Worm (Caenorhabditis elegans): ENCODE results near the gene gst-26.
A peak's percentile ranks its signal among the peaks of the same experiment; 100 is the strongest.

gst-26 gene

DNA sequence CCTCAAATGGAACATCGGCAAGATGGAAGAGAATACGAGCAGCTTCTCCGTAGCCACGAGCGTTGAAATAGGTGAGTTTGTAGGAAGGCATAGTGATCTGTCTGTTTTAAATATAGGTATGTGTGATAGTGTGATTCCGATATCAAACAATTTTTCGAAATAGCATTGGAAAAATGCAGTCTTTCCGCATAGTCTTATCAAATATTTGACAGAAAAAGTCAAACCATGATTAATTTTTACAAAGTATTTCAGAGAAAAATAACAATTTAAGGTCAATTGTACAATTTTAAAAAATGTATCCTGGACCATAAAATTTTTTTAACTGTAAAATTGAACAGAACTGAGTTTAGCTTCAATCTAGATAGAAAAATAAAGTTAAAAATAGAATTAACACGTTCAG, at the start of gene gst-26:
TSS of gene gst-26 (minus strand) at position 101 of the 400 bp plus-strand sequence.
- TF ChIP-seq him-1 (tag; optimal IDR thresholded peaks at IDR 0.05) (no peak), W03F9.2 (tag; optimal IDR thresholded peaks at IDR 0.05) (no peak), dao-5 (tag; optimal IDR thresholded peaks at IDR 0.05) (no peak)

DNA sequence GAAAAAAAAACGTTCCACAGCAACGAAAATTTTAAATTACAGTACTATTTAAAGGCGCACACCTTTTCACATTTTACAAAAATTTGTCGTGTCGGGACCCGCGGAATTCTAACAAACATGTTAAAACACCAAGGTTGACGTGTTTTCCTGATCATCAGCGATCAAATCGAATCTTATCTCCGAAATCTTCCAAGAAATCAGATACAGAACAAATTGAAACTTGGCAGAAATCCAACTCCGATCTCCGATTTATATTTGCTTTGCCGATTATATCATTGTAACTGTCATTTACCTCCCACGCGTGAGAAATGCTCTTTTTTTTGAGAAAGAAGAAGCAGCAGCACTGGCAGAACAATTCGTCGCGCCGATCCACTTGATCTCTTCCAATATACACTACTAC, 49.4 kb upstream of the gst-26 start:
- TF ChIP-seq him-1 (tag; optimal IDR thresholded peaks at IDR 0.05) (no peak), W03F9.2 (tag; optimal IDR thresholded peaks at IDR 0.05) (no peak), dao-5 (tag; optimal IDR thresholded peaks at IDR 0.05) (no peak)

DNA sequence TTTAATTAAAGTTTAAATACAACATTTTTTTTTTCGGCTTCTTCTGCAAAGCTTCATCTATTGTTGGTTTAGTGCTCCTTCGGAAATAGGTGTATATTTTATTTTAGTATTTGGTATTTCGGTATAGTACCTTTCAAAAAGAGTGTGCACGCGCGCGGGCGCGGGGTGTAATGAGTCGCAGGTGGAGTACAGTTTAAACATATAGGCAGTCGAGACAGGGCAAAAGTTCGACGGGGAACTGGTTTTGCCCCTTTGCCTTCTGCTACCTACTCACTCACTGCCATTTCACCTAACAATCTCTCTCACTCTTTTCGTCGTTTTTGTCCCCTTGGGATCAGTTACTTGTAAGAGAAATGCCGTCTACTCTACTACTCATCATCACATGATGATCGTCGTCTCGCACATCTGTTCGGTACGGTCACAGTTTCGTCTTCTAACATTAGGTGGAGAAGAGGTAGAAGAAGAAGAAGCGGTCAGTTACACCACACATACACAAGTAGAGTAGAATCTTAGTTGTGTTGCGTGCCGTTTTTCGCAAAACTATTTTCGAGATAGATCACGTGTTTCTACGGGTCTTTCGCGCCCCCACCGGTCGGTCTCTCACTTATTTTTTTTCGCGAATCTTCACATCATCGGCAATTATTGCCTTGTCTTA, 48.0 kb upstream of the gst-26 start:
- TF ChIP-seq W03F9.2 (tag; optimal IDR thresholded peaks at IDR 0.05) = no peak
- no peak for TF ChIP-seq dao-5 (tag; optimal IDR thresholded peaks at IDR 0.05)
- TF ChIP-seq him-1 (tag; optimal IDR thresholded peaks at IDR 0.05) = no peak

DNA sequence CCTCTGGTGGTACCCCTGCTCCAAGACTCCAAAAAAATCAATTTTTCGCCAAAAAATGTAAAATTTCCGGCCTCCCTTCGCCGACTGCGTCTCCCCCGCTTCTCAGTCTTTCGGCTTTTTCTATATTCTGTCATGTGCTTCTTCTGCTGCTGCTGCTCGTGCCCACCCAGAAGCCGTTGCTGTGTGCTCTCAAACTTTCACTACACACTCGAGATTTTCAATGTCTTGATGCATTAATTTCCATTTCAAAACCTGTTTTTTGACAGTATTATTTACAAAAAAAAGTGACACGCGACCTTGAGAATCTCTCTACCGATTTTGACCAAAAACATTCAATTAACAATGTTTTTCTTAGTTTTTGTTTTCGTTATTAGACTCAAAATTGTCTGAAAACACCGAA, 45.0 kb upstream of the gst-26 start:
- TF ChIP-seq W03F9.2 (tag; optimal IDR thresholded peaks at IDR 0.05) (no peak), him-1 (tag; optimal IDR thresholded peaks at IDR 0.05) (no peak), dao-5 (tag; optimal IDR thresholded peaks at IDR 0.05) (no peak)

DNA sequence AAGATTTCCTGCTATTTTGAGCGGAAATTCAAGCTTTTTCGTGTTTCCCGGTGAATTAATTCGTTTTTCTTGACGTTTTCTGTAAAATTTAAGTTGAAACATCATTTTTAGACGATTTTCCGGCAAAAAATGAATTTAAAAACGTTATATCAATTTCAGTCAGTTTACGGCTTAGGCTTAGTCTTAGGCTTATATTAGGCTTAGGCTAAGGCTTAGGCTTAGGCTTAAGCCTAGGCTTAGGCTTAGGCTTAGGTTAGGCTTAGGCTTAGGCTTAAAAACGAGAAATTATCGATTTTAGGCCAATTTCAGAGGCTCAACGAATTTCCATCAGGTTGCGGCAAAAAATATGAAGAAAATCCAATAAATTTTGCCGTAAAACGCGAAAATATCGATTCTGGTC, 44.5 kb upstream of the gst-26 start:
- TF ChIP-seq W03F9.2 (tag; optimal IDR thresholded peaks at IDR 0.05) = no peak
- no peak for TF ChIP-seq dao-5 (tag; optimal IDR thresholded peaks at IDR 0.05)
- TF ChIP-seq him-1 (tag; optimal IDR thresholded peaks at IDR 0.05) = no peak

DNA sequence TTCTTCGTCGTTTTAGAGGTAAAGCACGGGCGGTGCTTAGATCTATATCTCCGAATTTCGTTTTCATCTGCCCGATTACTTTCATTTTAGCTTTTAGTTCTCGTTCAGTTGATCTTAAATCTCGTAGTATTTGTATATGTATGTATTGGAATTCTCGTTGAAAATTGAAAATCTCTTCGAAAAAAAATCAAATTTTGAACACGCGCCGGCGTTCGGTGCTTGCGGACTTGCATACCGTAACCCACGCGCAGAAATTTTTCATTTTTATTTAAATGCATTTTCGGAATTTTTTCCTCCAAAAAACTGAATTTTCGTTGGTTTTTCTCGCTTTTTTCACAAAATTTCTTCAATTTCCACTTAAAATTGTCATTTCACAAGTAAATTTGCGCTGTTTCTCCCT, 43.8 kb upstream of the gst-26 start:
- TF ChIP-seq dao-5 (tag; optimal IDR thresholded peaks at IDR 0.05) = no peak
- TF ChIP-seq him-1 (tag; optimal IDR thresholded peaks at IDR 0.05) = no peak
- TF ChIP-seq W03F9.2 (tag; optimal IDR thresholded peaks at IDR 0.05) = no peak

DNA sequence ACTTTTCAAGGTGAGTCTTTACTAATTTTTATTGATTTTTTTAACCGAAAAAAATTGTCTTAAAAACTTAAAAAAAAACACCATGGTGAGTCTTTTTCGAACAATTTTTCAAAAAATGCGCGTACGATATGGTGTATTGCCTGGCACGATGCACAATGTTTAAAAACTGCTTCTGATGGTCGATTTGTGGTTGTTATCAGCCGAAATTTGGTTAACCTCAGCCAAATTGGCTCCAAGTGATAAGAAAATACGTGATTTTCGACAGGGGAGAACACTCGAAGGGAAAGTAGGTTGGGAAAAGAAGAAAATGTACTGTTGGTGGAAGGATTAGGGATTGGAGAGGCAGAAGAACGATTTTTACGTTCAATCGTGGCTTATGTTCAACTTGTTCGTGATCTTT, 43.2 kb upstream of the gst-26 start:
- no peak for TF ChIP-seq W03F9.2 (tag; optimal IDR thresholded peaks at IDR 0.05)
- no peak for TF ChIP-seq him-1 (tag; optimal IDR thresholded peaks at IDR 0.05)
- TF ChIP-seq dao-5 (tag; optimal IDR thresholded peaks at IDR 0.05) = no peak

DNA sequence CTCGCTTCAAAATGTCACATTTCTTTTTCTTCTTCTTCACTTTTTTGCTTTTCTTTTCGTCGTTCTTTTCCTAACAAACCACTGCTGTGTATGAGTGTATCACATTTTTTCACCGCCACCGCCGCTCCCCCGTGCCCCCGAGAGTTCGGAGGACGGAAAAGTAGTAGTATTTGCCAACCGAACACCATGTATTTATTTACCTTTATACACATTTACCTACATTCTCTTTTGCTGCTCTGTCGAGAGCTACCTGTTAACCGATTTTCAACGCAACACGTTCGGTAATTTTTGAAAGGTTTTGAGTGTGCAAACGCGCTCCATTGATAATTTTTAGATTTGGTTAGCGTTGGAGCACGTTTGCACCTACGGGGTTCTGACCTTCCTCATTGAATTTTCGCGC, 41.9 kb upstream of the gst-26 start:
- TF ChIP-seq dao-5 (tag; optimal IDR thresholded peaks at IDR 0.05) = no peak
- TF ChIP-seq him-1 (tag; optimal IDR thresholded peaks at IDR 0.05) = no peak
- no peak for TF ChIP-seq W03F9.2 (tag; optimal IDR thresholded peaks at IDR 0.05)

DNA sequence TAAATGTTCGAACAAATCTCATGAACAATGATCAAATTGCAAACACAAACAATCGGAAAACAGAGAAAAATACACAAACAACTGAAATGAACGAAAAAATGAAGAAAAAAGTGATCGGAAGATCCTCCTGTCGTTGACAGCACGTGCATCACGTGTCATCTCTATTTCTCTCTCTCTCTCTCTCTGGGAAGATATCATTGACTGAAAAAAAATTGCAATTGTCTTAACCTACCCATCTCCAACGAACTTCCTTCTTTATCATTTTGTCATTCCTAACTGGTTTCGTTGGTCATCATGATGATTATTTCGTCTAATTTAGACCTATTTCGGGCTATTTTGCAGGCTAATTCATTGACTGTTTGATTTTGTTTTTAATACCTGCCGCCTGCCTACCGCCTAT, 41.0 kb upstream of the gst-26 start:
- TF ChIP-seq W03F9.2 (tag; optimal IDR thresholded peaks at IDR 0.05) = peak; percentile 31
- no peak for TF ChIP-seq him-1 (tag; optimal IDR thresholded peaks at IDR 0.05)

DNA sequence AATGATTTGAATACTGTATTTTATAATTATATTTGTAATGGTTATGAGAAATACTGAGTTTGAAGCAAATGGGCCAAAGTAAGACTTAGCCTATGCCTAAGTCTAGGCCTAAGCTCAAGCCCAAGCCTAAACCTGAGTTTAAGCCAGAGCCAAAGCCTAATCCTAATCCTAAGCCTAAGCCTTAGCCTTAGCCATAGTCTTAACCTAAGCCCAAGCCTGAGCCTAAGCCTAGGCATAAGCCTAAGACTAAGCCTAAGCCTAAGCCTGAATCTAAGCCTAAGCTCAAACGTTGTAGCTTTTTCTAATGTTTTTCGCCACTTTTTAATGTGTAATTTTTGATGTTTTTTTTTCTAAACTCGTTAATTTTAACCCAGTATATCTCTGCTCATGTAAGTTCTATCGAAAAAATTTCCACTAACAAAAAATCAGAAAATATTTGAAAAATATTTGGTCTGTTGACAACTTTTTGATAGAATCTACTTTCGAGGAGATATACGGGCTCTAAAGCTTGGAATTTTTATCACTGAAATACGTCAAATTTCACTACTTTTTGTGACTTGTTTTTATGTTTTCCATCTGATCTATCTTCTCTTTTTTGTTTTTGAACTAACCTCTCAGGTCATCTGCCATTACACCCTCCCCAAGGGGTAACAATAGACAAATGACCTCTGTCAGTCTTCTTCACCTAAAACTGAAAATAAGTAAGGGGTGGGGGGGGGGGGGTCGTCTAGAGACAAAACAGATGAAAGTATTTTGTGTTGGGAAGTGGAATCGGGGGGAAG, 39.9 kb upstream of the gst-26 start:
- no peak for TF ChIP-seq dao-5 (tag; optimal IDR thresholded peaks at IDR 0.05)
- no peak for TF ChIP-seq him-1 (tag; optimal IDR thresholded peaks at IDR 0.05)
- no peak for TF ChIP-seq W03F9.2 (tag; optimal IDR thresholded peaks at IDR 0.05)

DNA sequence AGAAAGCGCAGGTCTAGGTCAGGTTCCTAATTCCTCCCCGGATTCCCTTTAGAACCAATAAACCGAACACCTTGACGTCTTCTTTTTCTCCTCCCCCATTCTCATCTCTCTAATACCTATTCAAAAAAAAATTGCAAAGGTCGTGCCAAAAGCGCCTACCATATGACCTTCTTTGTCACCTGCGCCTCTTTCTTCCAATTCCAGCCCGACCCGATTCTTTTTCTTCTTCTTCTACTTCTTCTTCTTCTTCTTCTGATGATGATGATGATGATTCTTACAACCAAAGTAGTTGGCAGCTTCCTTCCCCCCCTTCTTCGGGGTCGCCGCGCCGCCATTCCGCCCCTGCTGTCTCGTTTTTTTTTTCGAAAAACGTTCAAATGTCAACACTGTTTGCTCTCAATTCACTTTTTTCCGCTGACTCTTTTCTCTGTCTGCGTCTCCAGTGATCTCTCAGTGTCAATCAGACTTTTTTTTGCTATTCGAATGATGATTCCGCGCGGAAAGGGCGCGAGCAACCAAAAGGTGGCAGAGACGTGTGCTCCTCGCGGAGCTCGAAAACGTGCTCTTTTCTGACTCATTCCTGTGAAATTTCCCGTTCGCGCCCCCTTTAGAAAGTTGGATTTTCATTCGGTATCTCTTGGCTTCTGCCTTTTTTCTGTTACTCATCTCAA, 39.2 kb upstream of the gst-26 start:
- TF ChIP-seq him-1 (tag; optimal IDR thresholded peaks at IDR 0.05) (no peak), W03F9.2 (tag; optimal IDR thresholded peaks at IDR 0.05) (no peak), dao-5 (tag; optimal IDR thresholded peaks at IDR 0.05) (no peak)

DNA sequence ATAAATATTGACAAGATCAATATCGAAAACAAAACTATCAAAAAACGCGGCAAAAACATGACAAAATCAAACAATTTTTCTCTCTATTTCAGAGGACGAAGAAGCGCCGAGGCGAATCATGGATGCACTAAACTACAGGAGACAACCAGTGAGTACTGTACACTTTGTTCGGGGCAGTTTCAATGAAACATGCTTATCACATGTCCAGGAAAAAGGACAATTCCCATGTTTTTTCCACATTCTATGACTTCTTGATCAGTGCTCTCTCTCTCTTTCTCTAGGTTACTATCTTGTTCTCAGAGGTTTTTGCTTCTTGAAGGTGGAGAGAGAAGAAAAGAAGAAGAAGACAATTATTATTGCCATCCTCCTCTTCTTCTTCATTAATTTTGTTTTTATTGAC, 33.1 kb upstream of the gst-26 start:
- TF ChIP-seq W03F9.2 (tag; optimal IDR thresholded peaks at IDR 0.05) (no peak), him-1 (tag; optimal IDR thresholded peaks at IDR 0.05) (no peak), dao-5 (tag; optimal IDR thresholded peaks at IDR 0.05) (no peak)

DNA sequence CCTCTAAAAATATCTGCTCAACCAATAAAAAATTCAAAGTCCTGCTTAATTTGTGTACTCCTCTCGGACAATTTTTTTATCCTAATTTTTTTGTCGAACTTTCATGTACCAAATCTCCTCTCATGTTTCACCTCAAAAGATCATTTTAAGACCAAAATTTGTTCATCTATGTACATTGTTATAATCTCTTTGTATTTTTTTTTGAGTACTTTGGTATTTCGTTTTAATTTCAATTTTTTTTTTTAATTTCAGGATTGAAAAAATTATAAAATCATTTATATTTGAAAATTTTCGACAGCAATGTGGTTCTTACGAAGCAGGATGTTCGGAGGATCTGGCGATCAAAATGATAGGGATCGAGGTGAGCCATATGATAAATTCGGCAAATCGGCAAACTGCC, 32.1 kb upstream of the gst-26 start, which contains the start of gene spsb-1:
TSS of gene spsb-1 (plus strand) at position 301 of the 400 bp plus-strand sequence.
- TF ChIP-seq W03F9.2 (tag; optimal IDR thresholded peaks at IDR 0.05) = no peak
- TF ChIP-seq him-1 (tag; optimal IDR thresholded peaks at IDR 0.05) = no peak
- TF ChIP-seq dao-5 (tag; optimal IDR thresholded peaks at IDR 0.05) = no peak

DNA sequence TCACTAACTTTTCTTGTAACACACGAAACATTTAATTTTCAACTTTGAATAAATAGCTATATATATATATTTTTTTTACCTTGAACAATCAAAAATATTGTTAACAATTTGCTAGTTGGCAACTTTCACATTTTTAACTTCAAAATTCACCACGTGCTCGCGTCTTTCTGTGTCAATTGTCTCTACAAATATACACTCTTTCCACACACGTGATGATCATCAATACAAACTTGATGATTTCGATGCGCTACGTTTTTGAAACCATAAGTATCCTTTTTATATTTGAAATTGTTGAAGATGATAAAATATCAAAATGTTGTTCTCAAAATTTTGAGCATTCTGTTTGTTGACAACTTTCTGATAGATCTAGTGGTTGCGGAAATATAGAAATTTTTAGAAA, 31.0 kb upstream of the gst-26 start:
- no peak for TF ChIP-seq dao-5 (tag; optimal IDR thresholded peaks at IDR 0.05)
- TF ChIP-seq W03F9.2 (tag; optimal IDR thresholded peaks at IDR 0.05) = no peak
